Worm (Caenorhabditis elegans): ENCODE results near the gene F52C9.3.
A peak's percentile ranks its signal among the peaks of the same experiment; 100 is the strongest.

Gene F52C9.3

ce11 chrIII:5285484-5285883 is 36.2 kb upstream of the F52C9.3 start:
- TF ChIP-seq nhr-76 (tag; optimal IDR thresholded peaks at IDR 0.05) (no peak), nhr-2 (tag; optimal IDR thresholded peaks at IDR 0.05) (no peak)

- TF ChIP-seq blmp-1 (tag; optimal IDR thresholded peaks at IDR 0.05) = no peak
- TF ChIP-seq drap-1 (GFP tag; optimal IDR thresholded peaks at IDR 0.05) = no peak
- no peak for TF ChIP-seq ztf-11 (tag; optimal IDR thresholded peaks at IDR 0.05)
- TF ChIP-seq elt-3 (tag; optimal IDR thresholded peaks at IDR 0.05) = no peak
These were observed 35.5 kb upstream of the F52C9.3 start, which contains the start of gene ZC395.11 for ce11 chrIII:5286205-5286604. ZC395.11 (minus strand) TSS chrIII:5286305.

ce11 chrIII:5287877-5288276 is 33.8 kb upstream of the F52C9.3 start, which contains the start of gene T15B12.1:
T15B12.1 (plus strand) TSS chrIII:5288177.
- TF ChIP-seq nhr-12 (tag; optimal IDR thresholded peaks at IDR 0.05) (no peak), ham-2 (GFP tag; optimal IDR thresholded peaks at IDR 0.05) (no peak), ceh-43 (GFP tag; optimal IDR thresholded peaks at IDR 0.05) (no peak), sptf-1 (tag; optimal IDR thresholded peaks at IDR 0.05) (no peak), ztf-11 (tag; optimal IDR thresholded peaks at IDR 0.05) (no peak), nhr-237 (tag; optimal IDR thresholded peaks at IDR 0.05) (no peak), lin-32 (GFP tag; optimal IDR thresholded peaks at IDR 0.05) (no peak), tbx-8 (GFP tag; optimal IDR thresholded peaks at IDR 0.05) (no peak)

ce11 chrIII:5290230-5290629 is 31.5 kb upstream of the F52C9.3 start:
- TF ChIP-seq unc-120 (tag; optimal IDR thresholded peaks at IDR 0.05; ENCODE audit: poor library complexity, severe bottlenecking) (no peak), pha-4 (tag; optimal IDR thresholded peaks at IDR 0.05) (no peak), drap-1 (GFP tag; optimal IDR thresholded peaks at IDR 0.05) (no peak), mab-5 (tag; optimal IDR thresholded peaks at IDR 0.05) (no peak), hlh-1 (tag; optimal IDR thresholded peaks at IDR 0.05) (no peak)

ce11 chrIII:5291281-5291680 is 30.4 kb upstream of the F52C9.3 start:
- TF ChIP-seq ceh-83 (GFP tag; optimal IDR thresholded peaks at IDR 0.05) (no peak), nhr-28 (tag; optimal IDR thresholded peaks at IDR 0.05) (no peak), nhr-2 (tag; optimal IDR thresholded peaks at IDR 0.05) (no peak), tbx-8 (GFP tag; optimal IDR thresholded peaks at IDR 0.05) (no peak)

- no peak for TF ChIP-seq M03D4.4 (tag; optimal IDR thresholded peaks at IDR 0.05)
- no peak for TF ChIP-seq nhr-12 (tag; optimal IDR thresholded peaks at IDR 0.05)
- TF ChIP-seq ceh-83 (GFP tag; optimal IDR thresholded peaks at IDR 0.05) = no peak
- no peak for TF ChIP-seq sptf-1 (tag; optimal IDR thresholded peaks at IDR 0.05)
- TF ChIP-seq bed-3 (GFP tag; optimal IDR thresholded peaks at IDR 0.05) = no peak
- no peak for TF ChIP-seq sem-2 (GFP tag; optimal IDR thresholded peaks at IDR 0.05)
- TF ChIP-seq cnd-1 (tag; optimal IDR thresholded peaks at IDR 0.05) = no peak
- no peak for TF ChIP-seq tbx-8 (GFP tag; optimal IDR thresholded peaks at IDR 0.05)
- no peak for TF ChIP-seq blmp-1 (tag; optimal IDR thresholded peaks at IDR 0.05)
- TF ChIP-seq ham-2 (GFP tag; optimal IDR thresholded peaks at IDR 0.05) = no peak
- no peak for TF ChIP-seq nhr-2 (tag; optimal IDR thresholded peaks at IDR 0.05)
These were observed 27.4 kb upstream of the F52C9.3 start for ce11 chrIII:5294281-5294680.

ce11 chrIII:5294867-5295266 is 26.8 kb upstream of the F52C9.3 start:
- TF ChIP-seq tbx-8 (GFP tag; optimal IDR thresholded peaks at IDR 0.05) (peak; percentile 80), unc-62 (GFP tag; optimal IDR thresholded peaks at IDR 0.05) (peak; percentile 65), lin-13 (tag; optimal IDR thresholded peaks at IDR 0.05) (no peak), pha-4 (tag; optimal IDR thresholded peaks at IDR 0.05) (peak; percentile 38), flh-1 (GFP tag; optimal IDR thresholded peaks at IDR 0.05) (peak; percentile 86), ceh-39 (tag; optimal IDR thresholded peaks at IDR 0.05) (no peak), elt-1 (tag; optimal IDR thresholded peaks at IDR 0.05; ENCODE audit: borderline replicate concordance, insufficient read depth) (no peak), cnd-1 (tag; optimal IDR thresholded peaks at IDR 0.05) (peak; percentile 90), blmp-1 (tag; optimal IDR thresholded peaks at IDR 0.05) (no peak), bed-3 (GFP tag; optimal IDR thresholded peaks at IDR 0.05) (peak; percentile 80), lin-32 (GFP tag; optimal IDR thresholded peaks at IDR 0.05) (peak; percentile 77), ceh-83 (GFP tag; optimal IDR thresholded peaks at IDR 0.05) (peak; percentile 92), M03D4.4 (tag; optimal IDR thresholded peaks at IDR 0.05) (peak; percentile 93), sptf-1 (tag; optimal IDR thresholded peaks at IDR 0.05) (peak; percentile 95), nhr-237 (tag; optimal IDR thresholded peaks at IDR 0.05) (peak; percentile 4), zip-8 (tag; optimal IDR thresholded peaks at IDR 0.05) (no peak), unc-39 (tag; optimal IDR thresholded peaks at IDR 0.05) (peak; percentile 7), ztf-11 (tag; optimal IDR thresholded peaks at IDR 0.05) (peak; percentile 28), drap-1 (GFP tag; optimal IDR thresholded peaks at IDR 0.05) (peak; percentile 91), unc-120 (tag; optimal IDR thresholded peaks at IDR 0.05; ENCODE audit: poor library complexity, severe bottlenecking) (peak; percentile 89), ceh-43 (GFP tag; optimal IDR thresholded peaks at IDR 0.05) (peak; percentile 88), ham-2 (GFP tag; optimal IDR thresholded peaks at IDR 0.05) (peak; percentile 79), elt-3 (tag; optimal IDR thresholded peaks at IDR 0.05) (no peak), nhr-28 (tag; optimal IDR thresholded peaks at IDR 0.05) (peak; percentile 27), nhr-2 (tag; optimal IDR thresholded peaks at IDR 0.05) (no peak), mab-5 (tag; optimal IDR thresholded peaks at IDR 0.05) (no peak), ces-1 (GFP tag; optimal IDR thresholded peaks at IDR 0.05) (no peak), mls-2 (tag; optimal IDR thresholded peaks at IDR 0.05) (peak; percentile 95), snpc-4 (tag; optimal IDR thresholded peaks at IDR 0.05) (no peak), lsy-2 (tag; optimal IDR thresholded peaks at IDR 0.05) (peak; percentile 10), mep-1 (tag; optimal IDR thresholded peaks at IDR 0.05) (peak; percentile 35), nhr-76 (tag; optimal IDR thresholded peaks at IDR 0.05) (peak; percentile 51)

Measured in whole organism, mixed stage, embryonic.